Worm (Caenorhabditis elegans): ENCODE data around the gene sri-72.

DNA sequence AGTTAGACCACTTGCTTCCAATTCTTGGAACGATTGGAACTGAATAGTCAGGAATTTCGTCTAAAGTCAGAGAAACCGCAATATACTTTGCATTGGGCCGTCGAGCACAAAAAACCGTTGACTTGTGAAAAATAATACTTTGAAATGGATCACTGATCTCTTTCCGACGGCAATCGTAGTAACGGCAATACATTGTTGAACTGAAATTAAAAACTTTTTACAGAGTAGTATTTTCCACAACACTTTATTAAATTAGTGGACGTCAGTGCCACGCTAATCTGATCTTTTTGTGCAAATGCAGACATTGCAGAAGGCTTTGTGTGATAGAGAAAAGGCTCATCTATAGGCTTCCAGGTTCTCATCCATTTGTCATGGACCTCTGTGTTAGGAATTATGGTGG, 15.6 kb downstream of the sri-72 start:
- TF ChIP-seq him-1 (tag; optimal IDR thresholded peaks at IDR 0.05) = no peak
- no peak for TF ChIP-seq W03F9.2 (tag; optimal IDR thresholded peaks at IDR 0.05)

All from whole organism, L4/young adult.